Fruit fly (Drosophila melanogaster) whole organism, pupa: ENCODE data around the gene Mhcl.

Source experiments
- CG12605 ChIP-seq: fragments of 200-800 bp; sonication (Bioruptor generic); IDR thresholded peaks from 2 replicates; pipeline ENCODE4 v1.3.6; 2022; ENCODE audit warnings: missing biosample characterization, missing genetic modification characterization
- CG13204 ChIP-seq: fragments of 200-800 bp; sonication (Bioruptor generic); optimal IDR thresholded peaks from 2 replicates; lab custom pipeline; 2018; ENCODE audit warnings: missing biosample characterization, mild to moderate bottlenecking, missing genetic modification characterization, moderate library complexity
- CG14655 ChIP-seq: fragments of 200-800 bp; sonication (Bioruptor generic); optimal IDR thresholded peaks from 3 replicates; lab custom pipeline; 2017; ENCODE audit warnings: mild to moderate bottlenecking, missing biosample characterization, missing genetic modification reagents, missing genetic modification characterization
- CG15710 ChIP-seq: fragments of 200-800 bp; sonication (Bioruptor generic); optimal IDR thresholded peaks from 2 replicates; lab custom pipeline; 2018; ENCODE audit warnings: missing biosample characterization, mild to moderate bottlenecking, missing genetic modification characterization, moderate library complexity
- CG34367 ChIP-seq: fragments of 200-800 bp; sonication (Bioruptor generic); optimal IDR thresholded peaks from 2 replicates; lab custom pipeline; 2018; ENCODE audit warnings: missing biosample characterization, mild to moderate bottlenecking, missing genetic modification characterization
- CG8301 ChIP-seq: fragments of 200-800 bp; sonication (Bioruptor generic); optimal IDR thresholded peaks from 2 replicates; lab custom pipeline; 2018; ENCODE audit warnings: missing biosample characterization, mild to moderate bottlenecking, missing genetic modification characterization
- D1 ChIP-seq: fragments of 200-800 bp; sonication (Bioruptor generic); optimal IDR thresholded peaks from 2 replicates; lab custom pipeline; 2018; ENCODE audit warnings: missing biosample characterization, mild to moderate bottlenecking, missing genetic modification characterization, moderate library complexity
- EcR ChIP-seq: fragments of 200-800 bp; sonication (Bioruptor generic); optimal IDR thresholded peaks from 3 replicates; lab custom pipeline; 2019; ENCODE audit warnings: missing biosample characterization, missing genetic modification characterization, mild to moderate bottlenecking, moderate library complexity, missing genetic modification reagents
- Pif1A ChIP-seq: fragments of 200-800 bp; sonication (Bioruptor generic); optimal IDR thresholded peaks from 3 replicates; lab custom pipeline; 2016; ENCODE audit warnings: missing biosample characterization, missing genetic modification characterization
- Pif1B ChIP-seq: fragments of 200-800 bp; sonication (Bioruptor generic); optimal IDR thresholded peaks from 3 replicates; lab custom pipeline; 2016; ENCODE audit warnings: missing biosample characterization, missing genetic modification characterization
- Snoo ChIP-seq: fragments of 200-800 bp; sonication (Bioruptor generic); optimal IDR thresholded peaks from 3 replicates; lab custom pipeline; 2017; ENCODE audit warnings: missing biosample characterization, mild to moderate bottlenecking, missing genetic modification characterization, inconsistent platforms
- fd96Ca ChIP-seq: fragments of 200-800 bp; sonication (Bioruptor generic); IDR thresholded peaks from 3 replicates; pipeline ENCODE4 v1.3.6; 2022; ENCODE audit warnings: missing biosample characterization, missing genetic modification characterization
- rn ChIP-seq: fragments of 200-800 bp; sonication (Bioruptor generic); IDR thresholded peaks from 2 replicates; pipeline ENCODE4 v1.3.6; 2022; ENCODE audit warnings: missing biosample characterization, missing genetic modification characterization

- TF ChIP-seq CG13204 (GFP tag; lab: Kevin White, UChicago) = no peak
- TF ChIP-seq Pif1A (GFP tag; lab: Kevin White, UChicago) = no peak
- TF ChIP-seq Snoo (tag; lab: Kevin White, UChicago) = no peak
- no peak for TF ChIP-seq EcR (GFP tag; lab: Kevin White, UChicago)
- no peak for TF ChIP-seq D1 (tag; lab: Kevin White, UChicago)
- TF ChIP-seq CG12605 (GFP tag; lab: Robert Waterston, UW) = no peak
- TF ChIP-seq CG8301 (tag; lab: Kevin White, UChicago) = no peak
- no peak for TF ChIP-seq CG34367 (tag; lab: Kevin White, UChicago)
- no peak for TF ChIP-seq rn (GFP tag; lab: Robert Waterston, UW)
- TF ChIP-seq CG14655 (GFP tag; lab: Kevin White, UChicago) = no peak
- no peak for TF ChIP-seq fd96Ca (GFP tag; lab: Robert Waterston, UW)
- TF ChIP-seq CG15710 (tag; lab: Kevin White, UChicago) = no peak
- no peak for TF ChIP-seq Pif1B (GFP tag; lab: Kevin White, UChicago)
These were observed 52.5 kb downstream of the Mhcl start, which contains the start of gene Jhbp5 for dm6 chr3R:16046030-16046429.
